Worm (Caenorhabditis elegans) whole organism, L1 larva: ENCODE measurements around the gene ears-2.

Experiments
- C04F5.9 ChIP-seq: sonication (generic microtip); optimal IDR thresholded peaks from 2 replicates; lab custom pipeline; 2016; ENCODE audit warnings: missing genetic modification characterization, missing compliant biosample characterization
- C16A3.4 ChIP-seq: fragments of 150-350 bp; optimal IDR thresholded peaks from 2 replicates; lab custom pipeline; 2014; ENCODE audit warnings: missing biosample characterization, missing genetic modification characterization
- C34B4.2 ChIP-seq: sonication (generic microtip); optimal IDR thresholded peaks from 2 replicates; lab custom pipeline; 2017; ENCODE audit warnings: mild to moderate bottlenecking, missing genetic modification characterization, missing compliant biosample characterization
- Y116A8C.19 ChIP-seq: sonication (generic microtip); optimal IDR thresholded peaks from 2 replicates; lab custom pipeline; 2016; ENCODE audit warnings: missing compliant biosample characterization, missing genetic modification characterization, borderline replicate concordance
- aha-1 ChIP-seq: fragments of 150-350 bp; optimal IDR thresholded peaks from 2 replicates; lab custom pipeline; 2014; ENCODE audit warnings: missing biosample characterization, missing genetic modification characterization
- alr-1 ChIP-seq: fragments of 200-800 bp; sonication (Bioruptor generic); optimal IDR thresholded peaks from 2 replicates; lab custom pipeline; 2018; ENCODE audit warnings: borderline replicate concordance, mild to moderate bottlenecking, missing genetic modification characterization, missing compliant biosample characterization
- aly-2 ChIP-seq: fragments of 150-350 bp; optimal IDR thresholded peaks from 2 replicates; lab custom pipeline; 2014; ENCODE audit warnings: missing biosample characterization, missing genetic modification characterization
- ama-1 ChIP-seq: fragments of 150-350 bp; optimal IDR thresholded peaks from 2 replicates; lab custom pipeline; 2014
- ceh-8 ChIP-seq: fragments of 200-800 bp; sonication (Bioruptor generic); optimal IDR thresholded peaks from 2 replicates; lab custom pipeline; 2018; ENCODE audit warnings: mild to moderate bottlenecking, missing genetic modification characterization, moderate library complexity, missing compliant biosample characterization
- ceh-82 ChIP-seq, 3 experiments: fragments of 150-350 bp in 1 of 3; sonication (generic microtip) in 2 of 3; optimal IDR thresholded peaks; 2 replicates each; lab custom pipeline; 2014 to 2017; ENCODE audit warnings: missing biosample characterization in 3 of 3, missing genetic modification characterization in 3 of 3
- ceh-90 ChIP-seq: sonication (generic microtip); optimal IDR thresholded peaks from 2 replicates; lab custom pipeline; 2016; ENCODE audit warnings: missing genetic modification characterization, missing compliant biosample characterization
- ces-1 ChIP-seq: fragments of 150-350 bp; optimal IDR thresholded peaks from 2 replicates; lab custom pipeline; 2014; ENCODE audit warnings: missing biosample characterization, missing genetic modification reagents, missing genetic modification characterization
- dpl-1 ChIP-seq, 3 experiments: fragments of 150-350 bp in 2 of 3; sonication (generic microtip) in 1 of 3; optimal IDR thresholded peaks; 2 replicates each; lab custom pipeline; 2014 to 2017; ENCODE audit warnings: missing biosample characterization in 3 of 3, missing genetic modification characterization in 3 of 3, missing genetic modification reagents in 3 of 3
- dsc-1 ChIP-seq: sonication (generic microtip); optimal IDR thresholded peaks from 2 replicates; lab custom pipeline; 2016; ENCODE audit warnings: mild to moderate bottlenecking, missing genetic modification characterization, missing compliant biosample characterization
- efl-1 ChIP-seq, 4 experiments: fragments of 150-350 bp; optimal IDR thresholded peaks in 3 of 4; peaks in 1 of 4; 1 replicate in 1 of 4; 2 replicates in 3 of 4; lab custom pipeline; 2014; ENCODE audit warnings: missing biosample characterization in 2 of 4, missing genetic modification characterization in 2 of 4, missing genetic modification reagents in 2 of 4
- egl-27 ChIP-seq, 2 experiments: fragments of 150-350 bp in 1 of 2; sonication (generic microtip); optimal IDR thresholded peaks; 3 replicates each; lab custom pipeline; 2017 to 2018; ENCODE audit warnings: missing biosample characterization in 2 of 2, missing genetic modification characterization in 2 of 2, missing genetic modification reagents in 2 of 2
- elt-2 ChIP-seq: sonication (generic microtip); optimal IDR thresholded peaks from 2 replicates; lab custom pipeline; 2016; ENCODE audit warnings: missing genetic modification characterization, mild to moderate bottlenecking, inconsistent platforms, missing compliant biosample characterization, missing genetic modification reagents
- elt-3 ChIP-seq, 6 experiments: fragments of 150-350 bp in 1 of 6; sonication (generic microtip); optimal IDR thresholded peaks; 2 replicates each; lab custom pipeline; 2017 to 2018; ENCODE audit warnings: missing biosample characterization in 6 of 6, missing genetic modification characterization in 6 of 6, inconsistent platforms in 1 of 6
- ets-5 ChIP-seq: fragments of 200-800 bp; sonication (Bioruptor generic); IDR thresholded peaks from 2 replicates; pipeline ENCODE4 v1.3.6; 2022; ENCODE audit warnings: missing genetic modification characterization, missing compliant biosample characterization
- fos-1 ChIP-seq: fragments of 150-350 bp; optimal IDR thresholded peaks from 2 replicates; lab custom pipeline; 2014; ENCODE audit warnings: missing biosample characterization, missing genetic modification characterization
- grh-1 ChIP-seq: fragments of 200-800 bp; sonication (Bioruptor generic); IDR thresholded peaks from 2 replicates; pipeline ENCODE4 v1.3.6; 2022; ENCODE audit warnings: missing genetic modification reagents, missing genetic modification characterization, missing compliant biosample characterization
- hlh-17 ChIP-seq: fragments of 200-800 bp; sonication (Bioruptor generic); optimal IDR thresholded peaks from 2 replicates; lab custom pipeline; 2018; ENCODE audit warnings: missing genetic modification characterization, mild to moderate bottlenecking, missing compliant biosample characterization, moderate library complexity, borderline replicate concordance
- hpl-2 ChIP-seq: fragments of 150-350 bp; optimal IDR thresholded peaks from 2 replicates; lab custom pipeline; 2014; ENCODE audit warnings: missing biosample characterization, missing genetic modification reagents, missing genetic modification characterization
- irx-1 ChIP-seq: sonication (generic microtip); optimal IDR thresholded peaks from 2 replicates; lab custom pipeline; 2016; ENCODE audit warnings: missing genetic modification characterization, missing compliant biosample characterization
- isw-1 ChIP-seq: fragments of 200-800 bp; sonication (Bioruptor generic); IDR thresholded peaks from 2 replicates; pipeline ENCODE4 v1.3.6; 2022; ENCODE audit warnings: missing genetic modification characterization, missing compliant biosample characterization
- jun-1 ChIP-seq: fragments of 150-350 bp; optimal IDR thresholded peaks from 2 replicates; lab custom pipeline; 2014; ENCODE audit warnings: missing biosample characterization, missing genetic modification reagents, missing genetic modification characterization
- lin-35 ChIP-seq, 2 experiments: fragments of 150-350 bp; optimal IDR thresholded peaks; 2 replicates each; lab custom pipeline; 2014; ENCODE audit warnings: missing biosample characterization in 2 of 2, missing genetic modification characterization in 2 of 2, missing genetic modification reagents in 2 of 2
- lir-3 ChIP-seq: sonication (generic microtip); optimal IDR thresholded peaks from 2 replicates; lab custom pipeline; 2016; ENCODE audit warnings: mild to moderate bottlenecking, missing genetic modification characterization, moderate library complexity, missing compliant biosample characterization; ENCODE audit not compliant: poor library complexity
- mdl-1 ChIP-seq, 2 experiments: fragments of 150-350 bp; optimal IDR thresholded peaks; 2 replicates each; lab custom pipeline; 2014 to 2017; ENCODE audit warnings: missing biosample characterization in 2 of 2, missing genetic modification characterization in 2 of 2, inconsistent platforms in 1 of 2
- mef-2 ChIP-seq: fragments of 150-350 bp; optimal IDR thresholded peaks from 2 replicates; lab custom pipeline; 2014; ENCODE audit warnings: missing biosample characterization, missing genetic modification characterization
- nhr-28 ChIP-seq: fragments of 150-350 bp; optimal IDR thresholded peaks from 2 replicates; lab custom pipeline; 2014; ENCODE audit warnings: missing biosample characterization, missing genetic modification characterization
- nhr-71 ChIP-seq: sonication (generic microtip); optimal IDR thresholded peaks from 2 replicates; lab custom pipeline; 2016; ENCODE audit warnings: mild to moderate bottlenecking, missing genetic modification characterization, moderate library complexity, missing compliant biosample characterization
- nhr-85 ChIP-seq: sonication (generic microtip); peaks from one replicate; lab custom pipeline; 2016; ENCODE audit warnings: missing genetic modification characterization, inconsistent platforms, missing compliant biosample characterization
- nhr-90 ChIP-seq: sonication (generic microtip); optimal IDR thresholded peaks from 2 replicates; lab custom pipeline; 2016; ENCODE audit warnings: mild to moderate bottlenecking, missing genetic modification characterization, missing compliant biosample characterization; ENCODE audit not compliant: poor library complexity
- pag-3 ChIP-seq: sonication (generic microtip); optimal IDR thresholded peaks from 2 replicates; lab custom pipeline; 2017; ENCODE audit warnings: missing genetic modification characterization, mild to moderate bottlenecking, missing compliant biosample characterization, antibody characterized with exemption, borderline replicate concordance; ENCODE audit not compliant: insufficient read depth
- pax-3 ChIP-seq: fragments of 200-800 bp; sonication (Bioruptor generic); optimal IDR thresholded peaks from 2 replicates; lab custom pipeline; 2018; ENCODE audit warnings: mild to moderate bottlenecking, missing genetic modification characterization, moderate library complexity, missing compliant biosample characterization
- rnt-1 ChIP-seq: sonication (generic microtip); optimal IDR thresholded peaks from 2 replicates; lab custom pipeline; 2016; ENCODE audit warnings: mild to moderate bottlenecking, missing genetic modification characterization, moderate library complexity, missing compliant biosample characterization
- skn-1 ChIP-seq: fragments of 150-350 bp; optimal IDR thresholded peaks from 2 replicates; lab custom pipeline; 2014; ENCODE audit warnings: missing biosample characterization, missing genetic modification characterization
- snpc-4 ChIP-seq: fragments of 150-350 bp; optimal IDR thresholded peaks from 2 replicates; lab custom pipeline; 2014; ENCODE audit warnings: missing biosample characterization, missing genetic modification characterization
- snu-23 ChIP-seq: sonication (generic microtip); optimal IDR thresholded peaks from 2 replicates; lab custom pipeline; 2016; ENCODE audit warnings: missing genetic modification characterization, missing compliant biosample characterization
- sox-4 ChIP-seq: sonication (generic microtip); optimal IDR thresholded peaks from 2 replicates; lab custom pipeline; 2016; ENCODE audit warnings: missing genetic modification characterization, missing compliant biosample characterization
- sptf-1 ChIP-seq: fragments of 150-350 bp; optimal IDR thresholded peaks from 2 replicates; lab custom pipeline; 2014; ENCODE audit warnings: missing biosample characterization, missing genetic modification characterization
- sup-37 ChIP-seq: fragments of 200-800 bp; sonication (Bioruptor generic); optimal IDR thresholded peaks from 2 replicates; lab custom pipeline; 2018; ENCODE audit warnings: mild to moderate bottlenecking, missing genetic modification characterization, missing compliant biosample characterization
- tlp-1 ChIP-seq: fragments of 150-350 bp; optimal IDR thresholded peaks from 2 replicates; lab custom pipeline; 2014; ENCODE audit warnings: missing biosample characterization, missing genetic modification characterization
- unc-130 ChIP-seq: fragments of 150-350 bp; optimal IDR thresholded peaks from 2 replicates; lab custom pipeline; 2017; ENCODE audit warnings: missing biosample characterization, missing genetic modification characterization, inconsistent platforms
- unc-30 ChIP-seq: sonication (generic microtip); optimal IDR thresholded peaks from 2 replicates; lab custom pipeline; 2017; ENCODE audit warnings: missing biosample characterization, missing genetic modification characterization
- unc-62 ChIP-seq: fragments of 150-350 bp; optimal IDR thresholded peaks from 2 replicates; lab custom pipeline; 2014; ENCODE audit warnings: missing biosample characterization, missing genetic modification reagents, missing genetic modification characterization
- unc-86 ChIP-seq: sonication (generic microtip); optimal IDR thresholded peaks from 2 replicates; lab custom pipeline; 2016; ENCODE audit warnings: missing genetic modification characterization, missing compliant biosample characterization
- xbp-1 ChIP-seq: sonication (generic microtip); optimal IDR thresholded peaks from 2 replicates; lab custom pipeline; 2016; ENCODE audit warnings: missing genetic modification characterization, missing compliant biosample characterization
- ztf-11 ChIP-seq, 2 experiments: sonication (generic microtip); optimal IDR thresholded peaks; 2 replicates each; lab custom pipeline; 2016 to 2017; ENCODE audit warnings: missing genetic modification characterization in 2 of 2, missing biosample characterization in 1 of 2, missing compliant biosample characterization in 1 of 2

Gene ears-2

ce11 chrIV:425995-426394, 35.7 kb upstream of the ears-2 start, which contains the start of gene garr-1:
Gene garr-1, plus strand, starts transcription at chrIV:426168.
- no peak for TF ChIP-seq ama-1
- TF ChIP-seq elt-2 = no peak
- TF ChIP-seq lir-3 = no peak
- no peak for TF ChIP-seq jun-1 (tag; lab: Kevin White, UChicago)

ce11 chrIV:425546-425945, 35.3 kb upstream of the ears-2 start:
- TF ChIP-seq sox-4 (tag; lab: Kevin White, UChicago) = no peak
- no peak for TF ChIP-seq irx-1
- TF ChIP-seq unc-30 (tag; lab: Kevin White, UChicago) = no peak
- no peak for TF ChIP-seq aly-2 (tag; lab: Kevin White, UChicago)
- no peak for TF ChIP-seq hlh-17 (GFP tag; lab: Kevin White, UChicago)
- TF ChIP-seq efl-1 (optimal IDR thresholded peaks at IDR 0.05; lab: Kevin White, UChicago) = peak; percentile 62 to 67
- TF ChIP-seq efl-1 (GFP tag; optimal IDR thresholded peaks at IDR 0.05 in 1 of 2; lab: Kevin White, UChicago) = peak; percentile 70 to 88
- no peak for TF ChIP-seq nhr-90 (tag; lab: Kevin White, UChicago)
- no peak for TF ChIP-seq sptf-1 (tag; lab: Kevin White, UChicago)
- peak; percentile 40 for TF ChIP-seq snu-23 (GFP tag; lab: Kevin White, UChicago)
- TF ChIP-seq elt-3 (tag; optimal IDR thresholded peaks at IDR 0.05; lab: Kevin White, UChicago) = peak in 1 of 6 experiments; percentile 59
- TF ChIP-seq C34B4.2 (tag; lab: Kevin White, UChicago) = no peak
- TF ChIP-seq xbp-1 = peak; percentile 25
- no peak for TF ChIP-seq mdl-1 (tag; optimal IDR thresholded peaks at IDR 0.05; lab: Kevin White, UChicago)
- TF ChIP-seq nhr-28 = no peak
- no peak for TF ChIP-seq Y116A8C.19
- no peak for TF ChIP-seq jun-1 (tag; lab: Kevin White, UChicago)
- no peak for TF ChIP-seq fos-1 (tag; lab: Kevin White, UChicago)
- TF ChIP-seq dsc-1 (tag; lab: Kevin White, UChicago) = no peak
- no peak for TF ChIP-seq unc-130 (tag; lab: Kevin White, UChicago)
- no peak for TF ChIP-seq nhr-85 (tag; lab: Kevin White, UChicago)
- TF ChIP-seq C16A3.4 (tag; lab: Kevin White, UChicago) = peak; percentile 53
- TF ChIP-seq unc-62 (GFP tag; lab: Kevin White, UChicago) = no peak
- no peak for TF ChIP-seq alr-1
- no peak for TF ChIP-seq ces-1 (GFP tag; lab: Kevin White, UChicago)
- TF ChIP-seq ceh-82 (tag; optimal IDR thresholded peaks at IDR 0.05; lab: Kevin White, UChicago) = peak in 2 of 3 experiments; percentile 12 to 54
- peak; percentile 49 to 76 (median 64) for TF ChIP-seq dpl-1 (GFP tag; optimal IDR thresholded peaks at IDR 0.05; lab: Kevin White, UChicago)
- TF ChIP-seq grh-1 (GFP tag; lab: Robert Waterston, UW) = no peak
- TF ChIP-seq ztf-11 (tag; optimal IDR thresholded peaks at IDR 0.05; lab: Kevin White, UChicago) = no peak
- TF ChIP-seq C04F5.9 = no peak
- TF ChIP-seq unc-86 = no peak
- no peak for TF ChIP-seq ceh-90
- no peak for TF ChIP-seq mef-2 (tag; lab: Kevin White, UChicago)
- TF ChIP-seq aha-1 (tag; lab: Kevin White, UChicago) = no peak
- TF ChIP-seq ama-1 = no peak
- TF ChIP-seq ets-5 (GFP tag; lab: Robert Waterston, UW) = no peak
- TF ChIP-seq pag-3 = no peak
- TF ChIP-seq hpl-2 (GFP tag; lab: Kevin White, UChicago) = no peak
- TF ChIP-seq sup-37 (GFP tag; lab: Kevin White, UChicago) = no peak
- no peak for TF ChIP-seq pax-3 (tag; lab: Kevin White, UChicago)
- no peak for TF ChIP-seq egl-27 (tag; optimal IDR thresholded peaks at IDR 0.05; lab: Kevin White, UChicago)
- TF ChIP-seq lin-35 (GFP tag; optimal IDR thresholded peaks at IDR 0.05; lab: Kevin White, UChicago) = peak; percentile 71 to 77
- TF ChIP-seq rnt-1 (tag; lab: Kevin White, UChicago) = peak; percentile 10
- TF ChIP-seq snpc-4 (tag; lab: Kevin White, UChicago) = peak; percentile 1
- peak; percentile 35 for TF ChIP-seq skn-1 (tag; lab: Kevin White, UChicago)
- no peak for TF ChIP-seq ceh-8 (GFP tag; lab: Kevin White, UChicago)
- TF ChIP-seq nhr-71 (tag; lab: Kevin White, UChicago) = peak; percentile 28
- no peak for TF ChIP-seq tlp-1
- 0 out of 2 replicates have a peak, but pooled peaks have one; percentile 5 for TF ChIP-seq isw-1
